Fruit fly (Drosophila melanogaster) whole organism: ENCODE data around the gene eIF1.

Experiments
- CG8478 ChIP-seq: fragments of >200 bp; optimal IDR thresholded peaks from 2 replicates; lab custom pipeline; 2018; ENCODE audit warnings: inconsistent platforms
- Dll ChIP-seq: fragments of >200 bp; optimal IDR thresholded peaks from 2 replicates; lab custom pipeline; 2017
- EcR ChIP-seq, 2 experiments: fragments of >200 bp; optimal IDR thresholded peaks; 2 replicates each; lab custom pipeline; 2017; ENCODE audit warnings: missing biosample characterization in 2 of 2, missing genetic modification characterization in 2 of 2, missing genetic modification reagents in 2 of 2
- pan ChIP-seq: fragments of >200 bp; optimal IDR thresholded peaks from 2 replicates; lab custom pipeline; 2017
- psq ChIP-seq: fragments of >200 bp; optimal IDR thresholded peaks from 2 replicates; lab custom pipeline; 2017
- usp ChIP-seq: fragments of >200 bp; optimal IDR thresholded peaks from 2 replicates; lab custom pipeline; 2017; ENCODE audit warnings: missing biosample characterization, missing genetic modification characterization, mixed read lengths

The eIF1 gene

dm6 chr3L:3197464-3197863, 25.7 kb upstream of the eIF1 start, which contains the start of gene CG14966:
Gene CG14966, minus strand, starts transcription at chr3L:3197631.
- TF ChIP-seq pan (lab: Kevin White, UChicago) (no peak), usp (GFP tag; lab: Kevin White, UChicago) (no peak), CG8478 (no peak), psq (lab: Kevin White, UChicago) (no peak), EcR (GFP tag; optimal IDR thresholded peaks at IDR 0.05; lab: Kevin White, UChicago) (no peak), Dll (lab: Kevin White, UChicago) (no peak)

- TF ChIP-seq usp (GFP tag; lab: Kevin White, UChicago), result no peak
- no peak for TF ChIP-seq EcR (GFP tag; optimal IDR thresholded peaks at IDR 0.05; lab: Kevin White, UChicago)
- TF ChIP-seq pan (lab: Kevin White, UChicago), result no peak
- TF ChIP-seq CG8478, result no peak
- no peak for TF ChIP-seq Dll (lab: Kevin White, UChicago)
- TF ChIP-seq psq (lab: Kevin White, UChicago), result no peak
Observed at dm6 chr3L:3198447-3199402, 24.4 kb upstream of the eIF1 start, which contains the start of the genes CG32276 and gry. Gene CG32276, minus strand, starts transcription at chr3L:3199047. Gene gry, plus strand, starts transcription at chr3L:3199090.

dm6 chr3L:3203062-3203461, 20.1 kb upstream of the eIF1 start, which contains the start of gene CG32271:
Gene CG32271, minus strand, starts transcription at chr3L:3203162.
- TF ChIP-seq pan (lab: Kevin White, UChicago) (no peak), psq (lab: Kevin White, UChicago) (no peak), CG8478 (no peak), Dll (lab: Kevin White, UChicago) (no peak), EcR (GFP tag; optimal IDR thresholded peaks at IDR 0.05; lab: Kevin White, UChicago) (no peak), usp (GFP tag; lab: Kevin White, UChicago) (no peak)

DNA sequence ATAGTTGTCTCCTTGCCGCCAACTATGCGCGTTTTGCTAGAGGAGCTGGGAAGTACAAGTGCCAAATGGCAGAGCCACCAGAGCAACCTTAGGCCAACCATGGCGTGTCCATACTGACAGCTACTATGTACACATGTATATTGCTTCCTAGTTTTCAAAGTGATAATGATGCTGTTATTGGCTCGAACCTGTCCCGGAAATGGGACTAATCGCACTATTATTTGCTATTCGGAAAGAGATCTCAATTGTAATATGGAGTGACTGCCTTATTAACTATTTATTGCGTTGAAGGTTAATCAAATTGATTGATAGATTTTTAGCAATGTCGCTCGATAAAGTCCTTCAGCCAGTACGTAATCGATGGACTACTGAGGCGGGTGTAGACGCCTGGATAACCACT, 18.8 kb upstream of the eIF1 start, which contains the start of gene CG33159:
Gene CG33159 (minus strand): TSS at position 101 of the 400 bp plus-strand sequence.
- TF ChIP-seq CG8478 (no peak), pan (lab: Kevin White, UChicago) (no peak), usp (GFP tag; lab: Kevin White, UChicago) (no peak), EcR (GFP tag; optimal IDR thresholded peaks at IDR 0.05; lab: Kevin White, UChicago) (no peak), psq (lab: Kevin White, UChicago) (no peak), Dll (lab: Kevin White, UChicago) (no peak)

- TF ChIP-seq CG8478, result no peak
- no peak for TF ChIP-seq psq (lab: Kevin White, UChicago)
- no peak for TF ChIP-seq pan (lab: Kevin White, UChicago)
- no peak for TF ChIP-seq EcR (GFP tag; optimal IDR thresholded peaks at IDR 0.05; lab: Kevin White, UChicago)
- TF ChIP-seq Dll (lab: Kevin White, UChicago), result no peak
- TF ChIP-seq usp (GFP tag; lab: Kevin White, UChicago), result no peak
Observed at dm6 chr3L:3205349-3205748, 17.8 kb upstream of the eIF1 start, which contains the start of gene CG32277. Gene CG32277, minus strand, starts transcription at chr3L:3205449.

DNA sequence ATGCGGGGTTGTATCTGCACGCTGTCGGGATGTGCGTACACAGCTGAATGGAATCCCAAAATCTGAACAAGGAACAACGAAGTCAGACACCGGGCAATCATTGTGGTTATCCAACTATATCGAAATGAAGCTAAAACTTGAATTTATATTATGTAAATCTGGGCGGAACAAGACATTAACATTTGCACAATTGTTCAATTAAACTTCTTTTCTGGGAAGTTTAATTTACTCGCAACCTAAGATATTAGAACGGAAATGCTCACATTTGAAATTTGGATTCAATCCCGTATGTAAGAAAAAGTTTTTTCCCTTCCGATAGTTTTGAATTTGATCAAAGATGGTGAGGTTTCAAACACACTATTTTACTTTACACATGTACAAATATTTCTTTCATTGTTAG, 16.9 kb upstream of the eIF1 start, which contains the start of gene CG33160:
Gene CG33160 (minus strand): TSS at position 101 of the 400 bp plus-strand sequence.
- TF ChIP-seq pan (lab: Kevin White, UChicago), result no peak
- TF ChIP-seq EcR (GFP tag; optimal IDR thresholded peaks at IDR 0.05; lab: Kevin White, UChicago), result no peak
- TF ChIP-seq usp (GFP tag; lab: Kevin White, UChicago), result no peak
- TF ChIP-seq Dll (lab: Kevin White, UChicago), result no peak
- TF ChIP-seq CG8478, result no peak
- no peak for TF ChIP-seq psq (lab: Kevin White, UChicago)

dm6 chr3L:3208895-3209294, 14.2 kb upstream of the eIF1 start, which contains the start of the genes CG32269 and CG32270:
Gene CG32269, minus strand, starts transcription at chr3L:3208985.
Gene CG32270, minus strand, starts transcription at chr3L:3208985.
- TF ChIP-seq pan (lab: Kevin White, UChicago), result no peak
- no peak for TF ChIP-seq psq (lab: Kevin White, UChicago)
- TF ChIP-seq EcR (GFP tag; optimal IDR thresholded peaks at IDR 0.05; lab: Kevin White, UChicago), result no peak
- TF ChIP-seq CG8478, result no peak

dm6 chr3L:3218859-3219258, 4.3 kb upstream of the eIF1 start, which contains the start of the genes hob and nSMase:
Gene hob, minus strand, starts transcription at chr3L:3218920.
Gene nSMase, plus strand, starts transcription at chr3L:3219156.
- TF ChIP-seq CG8478 (no peak), pan (lab: Kevin White, UChicago) (no peak), usp (GFP tag; lab: Kevin White, UChicago) (no peak), Dll (lab: Kevin White, UChicago) (no peak), EcR (GFP tag; optimal IDR thresholded peaks at IDR 0.05; lab: Kevin White, UChicago) (no peak), psq (lab: Kevin White, UChicago) (no peak)

- no peak for TF ChIP-seq CG8478
- TF ChIP-seq usp (GFP tag; lab: Kevin White, UChicago), result no peak
- TF ChIP-seq pan (lab: Kevin White, UChicago), result no peak
- no peak for TF ChIP-seq EcR (GFP tag; optimal IDR thresholded peaks at IDR 0.05; lab: Kevin White, UChicago)
- no peak for TF ChIP-seq psq (lab: Kevin White, UChicago)
- TF ChIP-seq Dll (lab: Kevin White, UChicago), result no peak
Observed at dm6 chr3L:3223390-3223914, 311 bp downstream of the eIF1 start.

DNA sequence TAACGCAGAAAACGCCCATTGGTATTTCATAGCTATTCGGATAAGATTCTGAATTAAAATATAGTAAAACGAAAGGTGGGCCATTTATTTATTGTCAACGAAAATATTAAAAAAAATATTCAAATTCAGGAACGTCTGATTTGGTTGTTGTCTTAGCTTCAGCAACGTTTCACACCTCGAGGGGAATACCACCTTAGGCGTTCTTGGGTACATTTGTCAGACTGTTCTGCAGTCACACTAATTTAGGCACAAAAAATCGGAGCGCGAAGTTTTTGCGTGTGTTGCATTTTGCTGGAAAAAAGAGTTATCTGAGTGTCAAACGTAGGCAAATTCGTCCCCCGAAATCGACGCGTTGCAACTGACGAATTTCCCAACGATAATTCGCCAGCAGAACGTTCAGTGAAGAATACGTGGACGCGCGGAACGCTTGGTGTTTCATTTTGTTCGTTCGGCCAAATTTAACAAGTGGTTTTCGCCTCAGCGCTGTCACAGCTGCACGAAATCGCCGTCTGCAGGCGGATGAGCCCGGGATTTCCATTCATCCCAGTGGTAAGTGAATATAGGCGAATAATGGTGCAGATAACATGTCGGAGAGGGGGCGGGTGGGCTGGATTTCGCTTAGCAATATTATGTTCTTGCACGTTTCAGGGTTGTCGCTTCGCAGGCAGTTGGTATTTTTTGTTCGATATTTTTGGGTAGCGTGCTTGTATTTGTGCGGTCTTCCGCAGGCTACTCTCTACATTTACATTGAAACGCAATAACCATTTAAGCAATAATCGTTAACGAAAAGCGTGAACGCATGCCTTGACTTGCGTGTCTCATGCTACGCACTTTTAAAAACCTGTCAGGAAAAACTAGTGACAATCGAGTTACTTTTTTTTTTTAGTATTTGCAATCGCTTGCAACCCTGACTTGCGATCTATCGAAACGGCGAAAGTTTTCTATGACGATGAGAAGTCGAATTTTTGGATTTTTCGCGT, 1.9 kb downstream of the eIF1 start, which contains the start of gene Larp4B:
Gene Larp4B (plus strand): TSS at position 99 of the 980 bp plus-strand sequence.
- TF ChIP-seq psq (lab: Kevin White, UChicago) (no peak), EcR (GFP tag; optimal IDR thresholded peaks at IDR 0.05; lab: Kevin White, UChicago) (no peak), CG8478 (no peak), Dll (lab: Kevin White, UChicago) (no peak), pan (lab: Kevin White, UChicago) (no peak), usp (GFP tag; lab: Kevin White, UChicago) (no peak)
